Fruit fly (Drosophila melanogaster) whole organism, embryonic: ENCODE data around the gene CG7695.

Experiments
- Asciz ChIP-seq: fragments of 200-800 bp; sonication (Bioruptor generic); optimal IDR thresholded peaks from 2 replicates; lab custom pipeline; 2017; ENCODE audit warnings: missing biosample characterization, mild to moderate bottlenecking, missing genetic modification characterization, missing genetic modification reagents
- BEAF-32 ChIP-seq: fragments of 200-800 bp; sonication (Bioruptor generic); optimal IDR thresholded peaks from 3 replicates; lab custom pipeline; 2017; ENCODE audit warnings: missing biosample characterization, missing genetic modification characterization, mild to moderate bottlenecking, moderate library complexity, missing genetic modification reagents
- CG12299 ChIP-seq: fragments of 200-800 bp; sonication (Bioruptor generic); optimal IDR thresholded peaks from 2 replicates; lab custom pipeline; 2018; ENCODE audit warnings: missing biosample characterization, mild to moderate bottlenecking, missing genetic modification characterization
- CG13123 ChIP-seq: fragments of 200-800 bp; sonication (Bioruptor generic); optimal IDR thresholded peaks from 2 replicates; lab custom pipeline; 2016; ENCODE audit warnings: missing biosample characterization, missing genetic modification characterization
- CG14050 ChIP-seq: fragments of 200-800 bp; sonication (Bioruptor generic); IDR thresholded peaks from 3 replicates; pipeline ENCODE4 v1.3.6; 2022; ENCODE audit warnings: missing biosample characterization, missing genetic modification characterization
- CG15269 ChIP-seq: fragments of 200-800 bp; sonication (Bioruptor generic); optimal IDR thresholded peaks from 2 replicates; lab custom pipeline; 2018; ENCODE audit warnings: missing biosample characterization, mild to moderate bottlenecking, missing genetic modification characterization, moderate library complexity
- CG15514 ChIP-seq: fragments of 200-800 bp; sonication (Bioruptor generic); optimal IDR thresholded peaks from 3 replicates; lab custom pipeline; 2017; ENCODE audit warnings: missing biosample characterization, missing genetic modification characterization, mild to moderate bottlenecking, moderate library complexity, missing genetic modification reagents
- CG16813 ChIP-seq: fragments of 200-800 bp; sonication (Bioruptor generic); IDR thresholded peaks from 3 replicates; pipeline ENCODE4 v1.3.6; 2022; ENCODE audit warnings: missing biosample characterization, missing genetic modification characterization; ENCODE audit not compliant: partially characterized antibody
- CG16863 ChIP-seq: fragments of 200-800 bp; sonication (Bioruptor generic); optimal IDR thresholded peaks from 3 replicates; lab custom pipeline; 2016; ENCODE audit warnings: missing biosample characterization, missing genetic modification characterization
- CG17612 ChIP-seq: fragments of 200-800 bp; sonication (Bioruptor generic); IDR thresholded peaks from 2 replicates; pipeline ENCODE4 v1.3.6; 2022; ENCODE audit warnings: missing biosample characterization, missing genetic modification characterization
- CG18262 ChIP-seq: fragments of 200-800 bp; optimal IDR thresholded peaks from 3 replicates; lab custom pipeline; 2019; ENCODE audit warnings: missing biosample characterization, mild to moderate bottlenecking, missing genetic modification characterization, moderate library complexity
- CG2129 ChIP-seq: fragments of 200-800 bp; sonication (Bioruptor generic); IDR thresholded peaks from 2 replicates; pipeline ENCODE4 v1.3.6; 2022; ENCODE audit warnings: missing biosample characterization, missing genetic modification characterization; ENCODE audit not compliant: partially characterized antibody
- CG30431 ChIP-seq: fragments of 200-800 bp; sonication (Bioruptor generic); optimal IDR thresholded peaks from 2 replicates; lab custom pipeline; 2017; ENCODE audit warnings: missing biosample characterization, missing genetic modification characterization
- CG3838 ChIP-seq: fragments of 200-800 bp; sonication (Bioruptor generic); optimal IDR thresholded peaks from 3 replicates; lab custom pipeline; 2016; ENCODE audit warnings: missing biosample characterization, missing genetic modification characterization
- CG3995 ChIP-seq: fragments of 200-800 bp; sonication (Bioruptor generic); optimal IDR thresholded peaks from 3 replicates; lab custom pipeline; 2016; ENCODE audit warnings: missing biosample characterization, missing genetic modification characterization
- CG4282 ChIP-seq: fragments of 200-800 bp; sonication (Bioruptor generic); optimal IDR thresholded peaks from 2 replicates; lab custom pipeline; 2016; ENCODE audit warnings: missing biosample characterization, missing genetic modification characterization
- CG4617 ChIP-seq: fragments of 200-800 bp; sonication (Bioruptor generic); optimal IDR thresholded peaks from 3 replicates; lab custom pipeline; 2016; ENCODE audit warnings: missing biosample characterization, missing genetic modification characterization, borderline replicate concordance
- CG6683 ChIP-seq: fragments of 200-800 bp; sonication (Bioruptor generic); optimal IDR thresholded peaks from 2 replicates; lab custom pipeline; 2017; ENCODE audit warnings: missing biosample characterization, mild to moderate bottlenecking, missing genetic modification characterization, missing genetic modification reagents
- CG7372 ChIP-seq: fragments of 200-800 bp; sonication (Bioruptor generic); IDR thresholded peaks from 2 replicates; pipeline ENCODE4 v1.3.6; 2022; ENCODE audit warnings: missing biosample characterization, missing genetic modification characterization
- CG7987 ChIP-seq: fragments of 200-800 bp; sonication (Bioruptor generic); optimal IDR thresholded peaks from 2 replicates; lab custom pipeline; 2018; ENCODE audit warnings: missing biosample characterization, mild to moderate bottlenecking, missing genetic modification characterization, moderate library complexity
- Dll ChIP-seq: fragments of 200-800 bp; sonication (Bioruptor generic); IDR thresholded peaks from 4 replicates; pipeline ENCODE4 v1.3.6; 2022; ENCODE audit warnings: missing biosample characterization, missing genetic modification characterization; ENCODE audit not compliant: partially characterized antibody
- Drgx ChIP-seq: fragments of 200-800 bp; sonication (Bioruptor generic); IDR thresholded peaks from 2 replicates; pipeline ENCODE4 v1.3.6; 2022; ENCODE audit warnings: missing biosample characterization, missing genetic modification characterization
- Fer3 ChIP-seq: fragments of 200-800 bp; sonication (Bioruptor generic); optimal IDR thresholded peaks from 2 replicates; lab custom pipeline; 2018; ENCODE audit warnings: missing biosample characterization, mild to moderate bottlenecking, missing genetic modification characterization, moderate library complexity
- Hr78 ChIP-seq, 2 experiments: fragments of 200-800 bp in 1 of 2; fragments of >200 bp in 1 of 2; sonication (Bioruptor generic) in 1 of 2; optimal IDR thresholded peaks; 2 replicates each; lab custom pipeline; 2017 to 2019; ENCODE audit warnings: missing biosample characterization in 2 of 2, missing genetic modification characterization in 2 of 2, mild to moderate bottlenecking in 1 of 2, moderate library complexity in 1 of 2
- Hsf ChIP-seq: fragments of 200-800 bp; sonication (Bioruptor generic); optimal IDR thresholded peaks from 3 replicates; lab custom pipeline; 2016; ENCODE audit warnings: missing biosample characterization, missing genetic modification characterization
- Nf-YA ChIP-seq: fragments of 200-800 bp; sonication (Bioruptor generic); IDR thresholded peaks from 2 replicates; pipeline ENCODE4 v1.3.6; 2022; ENCODE audit warnings: missing biosample characterization, missing genetic modification characterization
- Poxn ChIP-seq: fragments of 200-800 bp; sonication (Bioruptor generic); IDR thresholded peaks from 2 replicates; pipeline ENCODE4 v1.3.6; 2022; ENCODE audit warnings: missing biosample characterization, missing genetic modification characterization
- Tbp ChIP-seq: fragments of >200 bp; optimal IDR thresholded peaks from 2 replicates; lab custom pipeline; 2018; ENCODE audit warnings: missing biosample characterization, missing genetic modification characterization
- Trl ChIP-seq, 3 experiments: fragments of >200 bp in 2 of 3; fragments of 200-800 bp in 1 of 3; sonication (Bioruptor generic) in 1 of 3; optimal IDR thresholded peaks; 2 replicates in 1 of 3; 3 replicates in 2 of 3; lab custom pipeline; 2016 to 2017; ENCODE audit warnings: missing biosample characterization in 1 of 3, missing genetic modification characterization in 1 of 3
- abd-A ChIP-seq: fragments of 200-800 bp; sonication (Bioruptor generic); optimal IDR thresholded peaks from 3 replicates; lab custom pipeline; 2019; ENCODE audit warnings: missing biosample characterization, mild to moderate bottlenecking, missing genetic modification characterization, moderate library complexity
- bbx ChIP-seq: fragments of 200-800 bp; sonication (Bioruptor generic); IDR thresholded peaks from 2 replicates; pipeline ENCODE4 v1.3.6; 2022; ENCODE audit warnings: missing biosample characterization, missing genetic modification characterization; ENCODE audit not compliant: partially characterized antibody
- cg ChIP-seq: fragments of 200-800 bp; sonication (Bioruptor generic); optimal IDR thresholded peaks from 3 replicates; lab custom pipeline; 2019; ENCODE audit warnings: missing biosample characterization, mild to moderate bottlenecking, missing genetic modification characterization, moderate library complexity
- chm ChIP-seq: fragments of 200-800 bp; sonication (Bioruptor generic); IDR thresholded peaks from 2 replicates; pipeline ENCODE4 v1.3.6; 2022; ENCODE audit warnings: missing biosample characterization, missing genetic modification characterization
- dan ChIP-seq: fragments of 200-800 bp; sonication (Bioruptor generic); IDR thresholded peaks from 2 replicates; pipeline ENCODE4 v1.3.6; 2022; ENCODE audit warnings: missing biosample characterization, missing genetic modification characterization
- eve ChIP-seq, 2 experiments: fragments of >200 bp; optimal IDR thresholded peaks; 2 replicates each; lab custom pipeline; 2017; ENCODE audit warnings: missing biosample characterization in 2 of 2, missing genetic modification characterization in 2 of 2
- gcm ChIP-seq: fragments of 200-800 bp; sonication (Bioruptor generic); optimal IDR thresholded peaks from 2 replicates; lab custom pipeline; 2019; ENCODE audit warnings: missing biosample characterization, mild to moderate bottlenecking, missing genetic modification characterization, moderate library complexity
- gcm2 ChIP-seq: fragments of 200-800 bp; sonication (Bioruptor generic); optimal IDR thresholded peaks from 2 replicates; lab custom pipeline; 2016; ENCODE audit warnings: missing biosample characterization, missing genetic modification characterization
- hb ChIP-seq: fragments of 200-800 bp; sonication (Bioruptor generic); IDR thresholded peaks from 3 replicates; pipeline ENCODE4 v1.3.6; 2022; ENCODE audit warnings: missing biosample characterization, missing genetic modification characterization; ENCODE audit not compliant: partially characterized antibody
- insv ChIP-seq, 2 experiments: fragments of 200-800 bp; sonication (Bioruptor generic); optimal IDR thresholded peaks; 3 replicates each; lab custom pipeline; 2016 to 2018; ENCODE audit warnings: missing biosample characterization in 2 of 2, missing genetic modification characterization in 2 of 2
- jing ChIP-seq: fragments of 200-800 bp; sonication (Bioruptor generic); optimal IDR thresholded peaks from 2 replicates; lab custom pipeline; 2018; ENCODE audit warnings: missing biosample characterization, mild to moderate bottlenecking, missing genetic modification characterization
- luna ChIP-seq: fragments of 200-800 bp; sonication (Bioruptor generic); optimal IDR thresholded peaks from 2 replicates; lab custom pipeline; 2016; ENCODE audit warnings: missing biosample characterization, missing genetic modification characterization
- nerfin-2 ChIP-seq: fragments of 200-800 bp; sonication (Bioruptor generic); IDR thresholded peaks from 2 replicates; pipeline ENCODE4 v1.3.6; 2022; ENCODE audit warnings: missing biosample characterization, missing genetic modification characterization; ENCODE audit not compliant: partially characterized antibody
- run ChIP-seq: fragments of 200-800 bp; sonication (Bioruptor generic); optimal IDR thresholded peaks from 3 replicates; lab custom pipeline; 2018; ENCODE audit warnings: missing biosample characterization, mild to moderate bottlenecking, missing genetic modification characterization
- slp2 ChIP-seq: fragments of 200-800 bp; sonication (Bioruptor generic); optimal IDR thresholded peaks from 2 replicates; lab custom pipeline; 2016; ENCODE audit warnings: missing biosample characterization, missing genetic modification characterization
- sna ChIP-seq: fragments of 200-800 bp; sonication (Bioruptor generic); IDR thresholded peaks from 2 replicates; pipeline ENCODE4 v1.3.6; 2022; ENCODE audit warnings: missing biosample characterization, missing genetic modification characterization; ENCODE audit not compliant: partially characterized antibody
- tx ChIP-seq: fragments of 200-800 bp; sonication (Bioruptor generic); optimal IDR thresholded peaks from 2 replicates; lab custom pipeline; 2016; ENCODE audit warnings: missing biosample characterization, missing genetic modification characterization
- zfh2 ChIP-seq: fragments of 200-800 bp; sonication (Bioruptor generic); optimal IDR thresholded peaks from 2 replicates; lab custom pipeline; 2016; ENCODE audit warnings: missing biosample characterization, missing genetic modification characterization

The CG7695 gene

dm6 chr3R:18584546-18584935 lies 32.8 kb downstream of the CG7695 start:
- no peak for TF ChIP-seq bbx
- TF ChIP-seq nerfin-2 (GFP tag; lab: Robert Waterston, UW): no peak
- TF ChIP-seq CG15514 (GFP tag; lab: Kevin White, UChicago): no peak
- 0 out of 2 replicates have a peak, but pooled peaks have one; percentile 38 for TF ChIP-seq sna
- peak; percentile 62 for TF ChIP-seq cg (GFP tag; lab: Kevin White, UChicago)
- TF ChIP-seq Nf-YA (GFP tag; lab: Robert Waterston, UW): no peak
- TF ChIP-seq Hr78 (GFP tag; optimal IDR thresholded peaks at IDR 0.05; lab: Kevin White, UChicago): no peak
- no peak for TF ChIP-seq CG2129
- no peak for TF ChIP-seq hb (GFP tag; lab: Robert Waterston, UW)
- peak; percentile 66 to 75 for TF ChIP-seq Trl (optimal IDR thresholded peaks at IDR 0.05; lab: Kevin White, UChicago)
- TF ChIP-seq Trl (GFP tag; optimal IDR thresholded peaks at IDR 0.05; lab: Kevin White, UChicago): no peak
- no peak for TF ChIP-seq CG7372 (GFP tag; lab: Robert Waterston, UW)
- TF ChIP-seq insv (GFP tag; optimal IDR thresholded peaks at IDR 0.05; lab: Kevin White, UChicago): no peak
- TF ChIP-seq dan (GFP tag; lab: Robert Waterston, UW): no peak

DNA sequence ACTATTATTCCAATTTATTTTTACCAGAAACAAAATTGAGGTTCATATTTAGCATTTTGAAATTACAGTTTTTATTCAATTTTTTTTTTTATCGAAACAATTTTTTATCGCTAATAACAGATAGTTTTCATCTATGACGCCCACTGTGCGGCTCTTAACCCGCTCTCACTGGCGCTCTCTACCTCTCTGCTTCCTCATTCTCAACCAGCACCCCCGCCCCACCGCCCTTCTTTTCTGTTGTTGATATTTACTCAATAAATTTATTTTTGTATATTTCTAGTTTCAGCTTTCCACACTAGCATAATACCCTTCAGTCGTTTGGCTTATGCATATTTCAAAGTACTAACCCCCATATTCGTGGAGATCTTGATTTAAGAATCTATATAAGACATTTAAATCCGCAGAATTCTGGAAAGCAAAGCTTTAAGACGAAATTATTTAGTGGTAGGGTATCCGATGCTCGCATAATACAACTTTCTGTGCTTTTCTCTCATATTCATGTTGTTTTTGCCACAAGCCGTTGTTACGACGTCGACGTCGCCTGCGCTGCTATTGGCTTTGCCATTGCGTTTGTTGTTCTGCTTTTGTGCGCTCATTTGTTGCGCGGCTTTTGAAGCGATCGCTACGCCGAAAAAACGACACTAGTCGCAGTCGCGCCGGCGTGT lies 33.3 kb downstream of the CG7695 start:
- TF ChIP-seq CG17612: peak; percentile 92
- TF ChIP-seq CG30431 (GFP tag; lab: Kevin White, UChicago): peak; percentile 95
- peak; percentile 95 for TF ChIP-seq tx (GFP tag; lab: Kevin White, UChicago)
- TF ChIP-seq Hsf: peak; percentile 96
- peak; percentile 93 for TF ChIP-seq zfh2 (GFP tag; lab: Kevin White, UChicago)
- TF ChIP-seq gcm2 (GFP tag; lab: Kevin White, UChicago): peak; percentile 94
- TF ChIP-seq Poxn (GFP tag; lab: Robert Waterston, UW): peak; percentile 71
- TF ChIP-seq CG3838: peak; percentile 95
- peak; percentile 93 for TF ChIP-seq CG6683 (GFP tag; lab: Kevin White, UChicago)
- TF ChIP-seq jing (GFP tag; lab: Kevin White, UChicago): peak; percentile 94
- peak; percentile 98 for TF ChIP-seq abd-A (tag; lab: Kevin White, UChicago)
- peak; percentile 99 for TF ChIP-seq CG18262 (tag; lab: Kevin White, UChicago)
- no peak; the same call in none of the 2 replicates for TF ChIP-seq chm
- TF ChIP-seq luna (GFP tag; lab: Kevin White, UChicago): peak; percentile 86
- TF ChIP-seq CG16813 (GFP tag; lab: Robert Waterston, UW): no peak
- peak; percentile 96 for TF ChIP-seq CG15269 (tag; lab: Kevin White, UChicago)
- peak; percentile 96 for TF ChIP-seq CG13123 (GFP tag; lab: Kevin White, UChicago)
- TF ChIP-seq gcm: peak; percentile 96
- TF ChIP-seq CG14050 (GFP tag; lab: Robert Waterston, UW): peak; percentile 86
- peak; percentile 95 for TF ChIP-seq Fer3 (tag; lab: Kevin White, UChicago)
- peak; percentile 67 for TF ChIP-seq CG3995 (GFP tag; lab: Kevin White, UChicago)
- peak; percentile 93 for TF ChIP-seq Drgx (GFP tag; lab: Robert Waterston, UW)
- peak; percentile 9 for TF ChIP-seq BEAF-32
- peak; percentile 87 for TF ChIP-seq CG4282
- TF ChIP-seq eve (GFP tag; optimal IDR thresholded peaks at IDR 0.05; lab: Kevin White, UChicago): peak in 1 of 2 experiments; percentile 93
- TF ChIP-seq Asciz (GFP tag; lab: Kevin White, UChicago): peak; percentile 98
- TF ChIP-seq run (tag; lab: Kevin White, UChicago): peak; percentile 88
- peak; percentile 9; the same call in 1 of the 4 replicates for TF ChIP-seq Dll
- peak; percentile 96 for TF ChIP-seq CG7987 (GFP tag; lab: Kevin White, UChicago)
- TF ChIP-seq CG12299: peak; percentile 88
- no peak for TF ChIP-seq Tbp (GFP tag; lab: Kevin White, UChicago)
- peak; percentile 97 for TF ChIP-seq CG16863 (GFP tag; lab: Kevin White, UChicago)
- peak; percentile 93 for TF ChIP-seq slp2
- peak; percentile 94 for TF ChIP-seq CG4617 (GFP tag; lab: Kevin White, UChicago)
